Fruit fly (Drosophila melanogaster) whole organism, prepupa: ENCODE measurements around the gene term.
A peak's percentile ranks its signal among the peaks of the same experiment; 100 is the strongest.

Experiments used
- Blimp-1 ChIP-seq: fragments of 200-800 bp; sonication (Bioruptor generic); optimal IDR thresholded peaks from 3 replicates; lab custom pipeline; 2017; ENCODE audit warnings: missing biosample characterization, missing genetic modification characterization, mild to moderate bottlenecking, moderate library complexity, missing genetic modification reagents
- CG10631 ChIP-seq: fragments of 200-800 bp; sonication (Bioruptor generic); optimal IDR thresholded peaks from 2 replicates; lab custom pipeline; 2016; ENCODE audit warnings: missing biosample characterization, missing genetic modification characterization
- CG10669 ChIP-seq: fragments of 200-800 bp; sonication (Bioruptor generic); optimal IDR thresholded peaks from 3 replicates; lab custom pipeline; 2018; ENCODE audit warnings: missing biosample characterization, mild to moderate bottlenecking, missing genetic modification characterization, moderate library complexity
- CG11762 ChIP-seq: fragments of 200-800 bp; sonication (Bioruptor generic); optimal IDR thresholded peaks from 3 replicates; lab custom pipeline; 2016; ENCODE audit warnings: missing biosample characterization, missing genetic modification characterization; ENCODE audit not compliant: insufficient read depth
- CG11902 ChIP-seq: fragments of 200-800 bp; sonication (Bioruptor generic); optimal IDR thresholded peaks from 3 replicates; lab custom pipeline; 2016; ENCODE audit warnings: missing biosample characterization, missing genetic modification characterization
- CG15336 ChIP-seq: fragments of 200-800 bp; sonication (Bioruptor generic); IDR thresholded peaks from 2 replicates; pipeline ENCODE4 v1.3.6; 2022; ENCODE audit warnings: missing biosample characterization, missing genetic modification characterization
- CG16779 ChIP-seq: fragments of 200-800 bp; sonication (Bioruptor generic); optimal IDR thresholded peaks from 3 replicates; lab custom pipeline; 2017; ENCODE audit warnings: missing biosample characterization, mild to moderate bottlenecking, missing genetic modification characterization
- CG3032 ChIP-seq: fragments of 200-800 bp; optimal IDR thresholded peaks from 2 replicates; lab custom pipeline; 2019; ENCODE audit warnings: missing biosample characterization, mild to moderate bottlenecking, missing genetic modification characterization, moderate library complexity
- CG31627 ChIP-seq: fragments of 200-800 bp; sonication (Bioruptor generic); optimal IDR thresholded peaks from 3 replicates; lab custom pipeline; 2016; ENCODE audit warnings: missing biosample characterization, missing genetic modification characterization
- CG34406 ChIP-seq: fragments of 200-800 bp; sonication (Bioruptor generic); optimal IDR thresholded peaks from 3 replicates; lab custom pipeline; 2016; ENCODE audit warnings: missing biosample characterization, missing genetic modification characterization
- CG3919 ChIP-seq: fragments of 200-800 bp; sonication (Bioruptor generic); optimal IDR thresholded peaks from 3 replicates; lab custom pipeline; 2016; ENCODE audit warnings: missing biosample characterization, missing genetic modification characterization
- CG4318 ChIP-seq: fragments of 200-800 bp; sonication (Bioruptor generic); optimal IDR thresholded peaks from 3 replicates; lab custom pipeline; 2017; ENCODE audit warnings: missing biosample characterization, mild to moderate bottlenecking, missing genetic modification characterization
- CG6163 ChIP-seq: fragments of 200-800 bp; sonication (Bioruptor generic); IDR thresholded peaks from 3 replicates; pipeline ENCODE4 v1.3.6; 2022; ENCODE audit warnings: missing biosample characterization, missing genetic modification characterization
- CG6276 ChIP-seq: fragments of 200-800 bp; sonication (Bioruptor generic); optimal IDR thresholded peaks from 2 replicates; lab custom pipeline; 2017; ENCODE audit warnings: missing biosample characterization, mild to moderate bottlenecking, missing genetic modification characterization
- CG6792 ChIP-seq: fragments of 200-800 bp; sonication (Bioruptor generic); optimal IDR thresholded peaks from 3 replicates; lab custom pipeline; 2016; ENCODE audit warnings: missing biosample characterization, missing genetic modification characterization
- CG6808 ChIP-seq: fragments of 200-800 bp; sonication (Bioruptor generic); optimal IDR thresholded peaks from 3 replicates; lab custom pipeline; 2017; ENCODE audit warnings: missing biosample characterization, missing genetic modification characterization, mild to moderate bottlenecking, moderate library complexity, missing genetic modification reagents
- CG6854 ChIP-seq: fragments of 200-800 bp; sonication (Bioruptor generic); optimal IDR thresholded peaks from 2 replicates; lab custom pipeline; 2017; ENCODE audit warnings: missing biosample characterization, mild to moderate bottlenecking, missing genetic modification characterization
- CG7368 ChIP-seq: fragments of 200-800 bp; sonication (Bioruptor generic); optimal IDR thresholded peaks from 3 replicates; lab custom pipeline; 2016; ENCODE audit warnings: missing biosample characterization, missing genetic modification characterization
- CG8119 ChIP-seq: fragments of 200-800 bp; sonication (Bioruptor generic); IDR thresholded peaks from 3 replicates; pipeline ENCODE4 v1.3.6; 2022; ENCODE audit warnings: missing biosample characterization, missing genetic modification characterization
- CG8632 ChIP-seq: fragments of 200-800 bp; sonication (Bioruptor generic); optimal IDR thresholded peaks from 3 replicates; lab custom pipeline; 2016; ENCODE audit warnings: missing biosample characterization, missing genetic modification characterization
- CG9139 ChIP-seq: fragments of 200-800 bp; sonication (Bioruptor generic); optimal IDR thresholded peaks from 3 replicates; lab custom pipeline; 2017; ENCODE audit warnings: missing biosample characterization, mild to moderate bottlenecking, missing genetic modification characterization
- Eip75B ChIP-seq: fragments of 200-800 bp; sonication (Bioruptor generic); optimal IDR thresholded peaks from 3 replicates; lab custom pipeline; 2016; ENCODE audit warnings: missing biosample characterization, missing genetic modification characterization
- Eip78C ChIP-seq: fragments of 200-800 bp; sonication (Bioruptor generic); peaks from one replicate; lab custom pipeline; 2016; ENCODE audit warnings: missing biosample characterization, missing genetic modification characterization
- Ets96B ChIP-seq: fragments of 200-800 bp; optimal IDR thresholded peaks from 2 replicates; lab custom pipeline; 2019; ENCODE audit warnings: missing biosample characterization, mild to moderate bottlenecking, missing genetic modification characterization, moderate library complexity
- Gug ChIP-seq: fragments of 200-800 bp; sonication (Bioruptor generic); IDR thresholded peaks from 2 replicates; pipeline ENCODE4 v1.3.6; 2022; ENCODE audit warnings: missing biosample characterization, missing genetic modification characterization
- Hr38 ChIP-seq: sonication (Bioruptor generic); optimal IDR thresholded peaks from 2 replicates; lab custom pipeline; 2016; ENCODE audit warnings: missing biosample characterization, missing genetic modification characterization
- Hr39 ChIP-seq: fragments of 200-800 bp; sonication (Bioruptor generic); optimal IDR thresholded peaks from 2 replicates; lab custom pipeline; 2016; ENCODE audit warnings: missing biosample characterization, missing genetic modification characterization
- Hr4 ChIP-seq: fragments of 200-800 bp; sonication (Bioruptor generic); optimal IDR thresholded peaks from 3 replicates; lab custom pipeline; 2016; ENCODE audit warnings: missing biosample characterization, missing genetic modification characterization
- Lpt ChIP-seq: fragments of 200-800 bp; sonication (Bioruptor generic); optimal IDR thresholded peaks from 3 replicates; lab custom pipeline; 2016; ENCODE audit warnings: missing biosample characterization, missing genetic modification characterization
- Met ChIP-seq: fragments of 200-800 bp; sonication (Bioruptor generic); optimal IDR thresholded peaks from 3 replicates; lab custom pipeline; 2016; ENCODE audit warnings: missing biosample characterization, missing genetic modification characterization
- OdsH ChIP-seq: fragments of 200-800 bp; sonication (Bioruptor generic); optimal IDR thresholded peaks from 3 replicates; lab custom pipeline; 2016; ENCODE audit warnings: missing biosample characterization, missing genetic modification characterization
- Smox ChIP-seq: fragments of 200-800 bp; sonication (Bioruptor generic); optimal IDR thresholded peaks from 3 replicates; lab custom pipeline; 2016; ENCODE audit warnings: missing biosample characterization, missing genetic modification characterization
- Sox102F ChIP-seq: fragments of 200-800 bp; sonication (Bioruptor generic); optimal IDR thresholded peaks from 2 replicates; lab custom pipeline; 2016; ENCODE audit warnings: missing biosample characterization, mild to moderate bottlenecking, missing genetic modification characterization
- Sox14 ChIP-seq: fragments of 200-800 bp; sonication (Bioruptor generic); optimal IDR thresholded peaks from 3 replicates; lab custom pipeline; 2016; ENCODE audit warnings: missing biosample characterization, missing genetic modification characterization
- Sox15 ChIP-seq: fragments of 200-800 bp; sonication (Bioruptor generic); optimal IDR thresholded peaks from 3 replicates; lab custom pipeline; 2016; ENCODE audit warnings: missing biosample characterization, missing genetic modification characterization
- achi ChIP-seq: fragments of 200-800 bp; sonication (Bioruptor generic); optimal IDR thresholded peaks from 3 replicates; lab custom pipeline; 2016; ENCODE audit warnings: missing biosample characterization, missing genetic modification characterization
- acj6 ChIP-seq: fragments of 200-800 bp; sonication (Bioruptor generic); optimal IDR thresholded peaks from 3 replicates; lab custom pipeline; 2016; ENCODE audit warnings: missing biosample characterization, missing genetic modification characterization
- dac ChIP-seq: fragments of 200-800 bp; sonication (Bioruptor generic); optimal IDR thresholded peaks from 2 replicates; lab custom pipeline; 2017; ENCODE audit warnings: missing biosample characterization, mild to moderate bottlenecking, missing genetic modification characterization
- dsx ChIP-seq: fragments of 200-800 bp; optimal IDR thresholded peaks from 3 replicates; lab custom pipeline; 2019; ENCODE audit warnings: missing biosample characterization, mild to moderate bottlenecking, missing genetic modification characterization, moderate library complexity; ENCODE audit not compliant: poor library complexity, severe bottlenecking
- esn ChIP-seq: fragments of 200-800 bp; sonication (Bioruptor generic); optimal IDR thresholded peaks from 2 replicates; lab custom pipeline; 2016; ENCODE audit warnings: missing biosample characterization, mild to moderate bottlenecking, missing genetic modification characterization, moderate library complexity
- fd59A ChIP-seq: fragments of 200-800 bp; sonication (Bioruptor generic); optimal IDR thresholded peaks from 2 replicates; lab custom pipeline; 2017; ENCODE audit warnings: missing biosample characterization, mild to moderate bottlenecking, missing genetic modification characterization, missing genetic modification reagents
- fkh ChIP-seq: fragments of 200-800 bp; sonication (Bioruptor generic); optimal IDR thresholded peaks from 3 replicates; lab custom pipeline; 2017; ENCODE audit warnings: missing biosample characterization, mild to moderate bottlenecking, missing genetic modification characterization, moderate library complexity
- lz ChIP-seq: fragments of 200-800 bp; sonication (Bioruptor generic); optimal IDR thresholded peaks from 3 replicates; lab custom pipeline; 2016; ENCODE audit warnings: missing biosample characterization, missing genetic modification characterization
- net ChIP-seq: fragments of 200-800 bp; sonication (Bioruptor generic); optimal IDR thresholded peaks from 3 replicates; lab custom pipeline; 2016; ENCODE audit warnings: missing biosample characterization, missing genetic modification characterization
- pdm3 ChIP-seq: fragments of 200-800 bp; sonication (Bioruptor generic); optimal IDR thresholded peaks from 3 replicates; lab custom pipeline; 2016; ENCODE audit warnings: missing biosample characterization, missing genetic modification characterization
- salr ChIP-seq, 2 experiments: fragments of 200-800 bp; sonication (Bioruptor generic); optimal IDR thresholded peaks; 3 replicates each; lab custom pipeline; 2016 to 2018; ENCODE audit warnings: missing biosample characterization in 2 of 2, missing genetic modification characterization in 2 of 2, mild to moderate bottlenecking in 1 of 2
- spab ChIP-seq: fragments of 200-800 bp; sonication (Bioruptor generic); optimal IDR thresholded peaks from 2 replicates; lab custom pipeline; 2017; ENCODE audit warnings: missing biosample characterization, mild to moderate bottlenecking, missing genetic modification characterization, missing genetic modification reagents
- ss ChIP-seq, 2 experiments: fragments of 200-800 bp; sonication (Bioruptor generic); optimal IDR thresholded peaks; 2 replicates in 1 of 2; 3 replicates in 1 of 2; lab custom pipeline; 2017 to 2018; ENCODE audit warnings: mild to moderate bottlenecking in 2 of 2, missing biosample characterization in 2 of 2, missing genetic modification characterization in 2 of 2, moderate library complexity in 1 of 2
- svp ChIP-seq: fragments of 200-800 bp; sonication (Bioruptor generic); peaks from one replicate; lab custom pipeline; 2016; ENCODE audit warnings: missing biosample characterization, missing genetic modification characterization
- topi ChIP-seq: fragments of 200-800 bp; sonication (Bioruptor generic); optimal IDR thresholded peaks from 3 replicates; lab custom pipeline; 2016; ENCODE audit warnings: missing biosample characterization, missing genetic modification characterization
- vri ChIP-seq: fragments of 200-800 bp; sonication (Bioruptor generic); optimal IDR thresholded peaks from 3 replicates; lab custom pipeline; 2016; ENCODE audit warnings: missing biosample characterization, mild to moderate bottlenecking, missing genetic modification characterization

Gene term

dm6 chr3L:18620988-18621734 lies 27.6 kb upstream of the term start:
- TF ChIP-seq CG16779 (tag; lab: Kevin White, UChicago) (no peak), spab (GFP tag; lab: Kevin White, UChicago) (no peak), fd59A (GFP tag; lab: Kevin White, UChicago) (no peak), Hr38 (no peak), Met (GFP tag; lab: Kevin White, UChicago) (peak; percentile 50), fkh (GFP tag; lab: Kevin White, UChicago) (no peak), lz (peak; percentile 60), CG3032 (tag; lab: Kevin White, UChicago) (no peak), Blimp-1 (GFP tag; lab: Kevin White, UChicago) (peak; percentile 4), Eip78C (peak; percentile 67), Sox15 (GFP tag; lab: Kevin White, UChicago) (no peak), CG11902 (GFP tag; lab: Kevin White, UChicago) (peak; percentile 9), OdsH (GFP tag; lab: Kevin White, UChicago) (peak; percentile 51), CG8632 (GFP tag; lab: Kevin White, UChicago) (no peak), svp (peak; percentile 96), CG4318 (GFP tag; lab: Kevin White, UChicago) (no peak), Gug (GFP tag; lab: Robert Waterston, UW) (no peak), ss (GFP tag; optimal IDR thresholded peaks at IDR 0.05; lab: Kevin White, UChicago) (peak in 1 of 2 experiments; percentile 6), net (peak; percentile 40), CG34406 (GFP tag; lab: Kevin White, UChicago) (peak; percentile 17), CG8119 (GFP tag; lab: Robert Waterston, UW) (no peak), CG10669 (GFP tag; lab: Kevin White, UChicago) (no peak), CG6854 (GFP tag; lab: Kevin White, UChicago) (no peak), CG10631 (peak; percentile 9), CG6276 (GFP tag; lab: Kevin White, UChicago) (no peak), CG6163 (GFP tag; lab: Robert Waterston, UW) (peak; percentile 22; the same call in 1 of the 3 replicates), acj6 (GFP tag; lab: Kevin White, UChicago) (peak; percentile 48), salr (GFP tag; optimal IDR thresholded peaks at IDR 0.05; lab: Kevin White, UChicago) (no peak), Hr39 (GFP tag; lab: Kevin White, UChicago) (peak; percentile 8), Ets96B (tag; lab: Kevin White, UChicago) (no peak), Sox102F (GFP tag; lab: Kevin White, UChicago) (peak; percentile 46), CG31627 (GFP tag; lab: Kevin White, UChicago) (peak; percentile 19), CG9139 (GFP tag; lab: Kevin White, UChicago) (no peak), CG15336 (GFP tag; lab: Robert Waterston, UW) (peak; percentile 64), achi (peak; percentile 44), topi (GFP tag; lab: Kevin White, UChicago) (peak; percentile 34), CG6808 (GFP tag; lab: Kevin White, UChicago) (peak; percentile 3), CG6792 (GFP tag; lab: Kevin White, UChicago) (peak; percentile 54), Eip75B (GFP tag; lab: Kevin White, UChicago) (peak; percentile 19), Lpt (GFP tag; lab: Kevin White, UChicago) (peak; percentile 27), Hr4 (GFP tag; lab: Kevin White, UChicago) (peak; percentile 35), dsx (no peak), pdm3 (GFP tag; lab: Kevin White, UChicago) (peak; percentile 48), CG3919 (GFP tag; lab: Kevin White, UChicago) (peak; percentile 54), CG7368 (GFP tag; lab: Kevin White, UChicago) (peak; percentile 27), Smox (GFP tag; lab: Kevin White, UChicago) (peak; percentile 54), dac (GFP tag; lab: Kevin White, UChicago) (no peak), CG11762 (GFP tag; lab: Kevin White, UChicago) (peak; percentile 4), vri (GFP tag; lab: Kevin White, UChicago) (peak; percentile 44), esn (peak; percentile 59), Sox14 (GFP tag; lab: Kevin White, UChicago) (no peak)
